Worm (Caenorhabditis elegans): ENCODE measurements around the gene dao-3.

DNA sequence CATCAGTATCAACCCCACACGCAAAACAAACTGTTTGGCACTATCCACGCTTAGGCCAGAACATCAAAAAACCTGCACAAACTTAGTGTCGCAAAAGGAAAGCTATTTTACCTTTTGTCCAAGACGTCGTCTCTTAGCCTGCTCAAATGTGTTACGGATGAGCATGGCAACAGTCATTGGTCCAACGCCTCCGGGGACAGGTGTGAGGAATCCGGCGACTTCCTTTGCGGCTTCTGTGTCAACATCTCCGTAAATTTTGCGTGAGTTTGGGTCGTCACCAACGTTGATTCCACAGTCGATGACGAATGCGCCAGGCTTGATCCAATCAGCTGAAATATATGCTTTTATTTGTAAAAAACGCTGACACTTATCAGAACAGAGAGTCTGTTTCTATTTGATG is 1.7 kb downstream of the dao-3 start:
- TF ChIP-seq pag-3 (tag; optimal IDR thresholded peaks at IDR 0.05; ENCODE audit: borderline replicate concordance) (no peak), pat-9 (tag; optimal IDR thresholded peaks at IDR 0.05) (no peak), ceh-9 (tag; optimal IDR thresholded peaks at IDR 0.05) (no peak), C08G9.2 (tag; optimal IDR thresholded peaks at IDR 0.05) (no peak), ama-1 (optimal IDR thresholded peaks at IDR 0.05) (no peak)

Data from whole organism, late embryonic.